Worm (Caenorhabditis elegans) whole organism, mixed stage, embryonic: ENCODE measurements around the gene F46B3.1.

Experiments used
- bed-3 ChIP-seq: fragments of 200-800 bp; sonication (Bioruptor generic); optimal IDR thresholded peaks from 3 replicates; lab custom pipeline; 2018; ENCODE audit warnings: mild to moderate bottlenecking, missing genetic modification characterization, moderate library complexity, missing compliant biosample characterization
- blmp-1 ChIP-seq: fragments of 150-350 bp; optimal IDR thresholded peaks from 2 replicates; lab custom pipeline; 2014; ENCODE audit warnings: missing biosample characterization, missing genetic modification characterization
- ceh-39 ChIP-seq: fragments of 150-350 bp; optimal IDR thresholded peaks from 2 replicates; lab custom pipeline; 2014; ENCODE audit warnings: missing biosample characterization, missing genetic modification characterization
- ceh-43 ChIP-seq: fragments of 200-800 bp; sonication (Bioruptor generic); optimal IDR thresholded peaks from 2 replicates; lab custom pipeline; 2018; ENCODE audit warnings: mild to moderate bottlenecking, missing genetic modification characterization, moderate library complexity, missing compliant biosample characterization
- ceh-83 ChIP-seq: fragments of 200-800 bp; sonication (Bioruptor generic); optimal IDR thresholded peaks from 2 replicates; lab custom pipeline; 2018; ENCODE audit warnings: mild to moderate bottlenecking, missing genetic modification characterization, missing compliant biosample characterization
- ces-1 ChIP-seq: fragments of 150-350 bp; optimal IDR thresholded peaks from 2 replicates; lab custom pipeline; 2014; ENCODE audit warnings: missing biosample characterization, missing genetic modification reagents, missing genetic modification characterization
- cnd-1 ChIP-seq: fragments of 200-800 bp; sonication (Bioruptor generic); optimal IDR thresholded peaks from 2 replicates; lab custom pipeline; 2018; ENCODE audit warnings: mild to moderate bottlenecking, missing genetic modification characterization, missing compliant biosample characterization
- drap-1 ChIP-seq: fragments of 200-800 bp; sonication (Bioruptor generic); optimal IDR thresholded peaks from 3 replicates; lab custom pipeline; 2018; ENCODE audit warnings: mild to moderate bottlenecking, missing genetic modification characterization, missing compliant biosample characterization
- elt-1 ChIP-seq: sonication (generic microtip); optimal IDR thresholded peaks from 2 replicates; lab custom pipeline; 2017; ENCODE audit warnings: missing genetic modification characterization, mild to moderate bottlenecking, missing compliant biosample characterization, antibody characterized with exemption, moderate library complexity, borderline replicate concordance; ENCODE audit not compliant: insufficient read depth
- elt-3 ChIP-seq: fragments of 150-350 bp; optimal IDR thresholded peaks from 2 replicates; lab custom pipeline; 2014; ENCODE audit warnings: missing biosample characterization, missing genetic modification characterization
- flh-1 ChIP-seq: fragments of 200-800 bp; sonication (Bioruptor generic); optimal IDR thresholded peaks from 2 replicates; lab custom pipeline; 2018; ENCODE audit warnings: mild to moderate bottlenecking, missing genetic modification characterization, moderate library complexity, missing compliant biosample characterization
- hlh-1 ChIP-seq: fragments of 150-350 bp; optimal IDR thresholded peaks from 2 replicates; lab custom pipeline; 2014; ENCODE audit warnings: missing biosample characterization, missing genetic modification reagents, missing genetic modification characterization
- lin-13 ChIP-seq: fragments of 150-350 bp; optimal IDR thresholded peaks from 2 replicates; lab custom pipeline; 2014; ENCODE audit warnings: missing biosample characterization, missing genetic modification characterization
- lin-32 ChIP-seq: fragments of 200-800 bp; sonication (Bioruptor generic); optimal IDR thresholded peaks from 2 replicates; lab custom pipeline; 2018; ENCODE audit warnings: mild to moderate bottlenecking, missing genetic modification characterization, missing compliant biosample characterization
- lsy-2 ChIP-seq: fragments of 150-350 bp; optimal IDR thresholded peaks from 2 replicates; lab custom pipeline; 2014; ENCODE audit warnings: missing biosample characterization, missing genetic modification characterization
- mab-5 ChIP-seq: fragments of 150-350 bp; optimal IDR thresholded peaks from 2 replicates; lab custom pipeline; 2014; ENCODE audit warnings: missing biosample characterization, missing genetic modification characterization
- mls-2 ChIP-seq: sonication (generic microtip); optimal IDR thresholded peaks from 2 replicates; lab custom pipeline; 2016; ENCODE audit warnings: mild to moderate bottlenecking, missing genetic modification characterization, moderate library complexity, missing compliant biosample characterization
- nhr-12 ChIP-seq: fragments of 150-350 bp; optimal IDR thresholded peaks from 2 replicates; lab custom pipeline; 2014; ENCODE audit warnings: missing biosample characterization, missing genetic modification characterization
- nhr-2 ChIP-seq: fragments of 150-350 bp; optimal IDR thresholded peaks from 2 replicates; lab custom pipeline; 2014; ENCODE audit warnings: missing biosample characterization, missing genetic modification characterization
- nhr-237 ChIP-seq: fragments of 150-350 bp; optimal IDR thresholded peaks from 2 replicates; lab custom pipeline; 2014; ENCODE audit warnings: missing biosample characterization, missing genetic modification characterization
- nhr-28 ChIP-seq: fragments of 150-350 bp; optimal IDR thresholded peaks from 2 replicates; lab custom pipeline; 2014; ENCODE audit warnings: missing biosample characterization, missing genetic modification characterization
- pha-4 ChIP-seq: fragments of 150-350 bp; optimal IDR thresholded peaks from 2 replicates; lab custom pipeline; 2018; ENCODE audit warnings: missing biosample characterization, missing genetic modification reagents, missing genetic modification characterization
- snpc-4 ChIP-seq: fragments of 150-350 bp; optimal IDR thresholded peaks from 2 replicates; lab custom pipeline; 2014; ENCODE audit warnings: missing biosample characterization, missing genetic modification characterization
- sptf-1 ChIP-seq: sonication (generic microtip); optimal IDR thresholded peaks from 2 replicates; lab custom pipeline; 2017; ENCODE audit warnings: mild to moderate bottlenecking, missing genetic modification characterization, moderate library complexity, missing compliant biosample characterization
- tbx-8 ChIP-seq: fragments of 200-800 bp; sonication (Bioruptor generic); optimal IDR thresholded peaks from 2 replicates; lab custom pipeline; 2018; ENCODE audit warnings: mild to moderate bottlenecking, missing genetic modification characterization, moderate library complexity, missing compliant biosample characterization
- unc-120 ChIP-seq: sonication (generic microtip); optimal IDR thresholded peaks from 2 replicates; lab custom pipeline; 2017; ENCODE audit warnings: missing genetic modification characterization, missing compliant biosample characterization; ENCODE audit not compliant: poor library complexity, severe bottlenecking
- unc-39 ChIP-seq: fragments of 150-350 bp; optimal IDR thresholded peaks from 2 replicates; lab custom pipeline; 2014; ENCODE audit warnings: missing biosample characterization, missing genetic modification characterization
- unc-62 ChIP-seq: fragments of 150-350 bp; optimal IDR thresholded peaks from 2 replicates; lab custom pipeline; 2014; ENCODE audit warnings: missing biosample characterization, missing genetic modification reagents, missing genetic modification characterization
- zip-8 ChIP-seq: fragments of 150-350 bp; optimal IDR thresholded peaks from 2 replicates; lab custom pipeline; 2014; ENCODE audit warnings: missing biosample characterization, missing genetic modification characterization
- ztf-11 ChIP-seq: fragments of 150-350 bp; optimal IDR thresholded peaks from 2 replicates; lab custom pipeline; 2014; ENCODE audit warnings: missing biosample characterization, missing genetic modification characterization

F46B3.1 gene

ce11 chrV:20558270-20558669, 38.7 kb downstream of the F46B3.1 start, which contains the start of gene abf-4:
Gene abf-4 (minus strand): TSS chrV:20558370.
- TF ChIP-seq cnd-1 (tag; lab: Kevin White, UChicago), result no peak
- TF ChIP-seq mab-5 (tag; lab: Kevin White, UChicago), result no peak
- no peak for TF ChIP-seq ces-1 (GFP tag; lab: Kevin White, UChicago)
- no peak for TF ChIP-seq nhr-12 (tag; lab: Kevin White, UChicago)
- no peak for TF ChIP-seq unc-62
- TF ChIP-seq lsy-2 (tag; lab: Kevin White, UChicago), result no peak
- TF ChIP-seq blmp-1, result no peak
- TF ChIP-seq ceh-43 (GFP tag; lab: Kevin White, UChicago), result no peak
- TF ChIP-seq elt-3 (tag; lab: Kevin White, UChicago), result no peak
- no peak for TF ChIP-seq bed-3 (GFP tag; lab: Kevin White, UChicago)
- no peak for TF ChIP-seq nhr-28 (tag; lab: Kevin White, UChicago)
- TF ChIP-seq lin-13, result no peak
- no peak for TF ChIP-seq unc-120 (tag; lab: Kevin White, UChicago)
- no peak for TF ChIP-seq ceh-39 (tag; lab: Kevin White, UChicago)

ce11 chrV:20556260-20556659, 40.7 kb downstream of the F46B3.1 start, which contains the start of gene Y38H6C.23:
Gene Y38H6C.23 (minus strand): TSS chrV:20556360.
- no peak for TF ChIP-seq lin-32 (GFP tag; lab: Kevin White, UChicago)
- no peak for TF ChIP-seq nhr-2
- no peak for TF ChIP-seq drap-1 (GFP tag; lab: Kevin White, UChicago)
- no peak for TF ChIP-seq unc-120 (tag; lab: Kevin White, UChicago)
- TF ChIP-seq blmp-1, result no peak
- no peak for TF ChIP-seq ceh-83 (GFP tag; lab: Kevin White, UChicago)
- no peak for TF ChIP-seq lsy-2 (tag; lab: Kevin White, UChicago)
- TF ChIP-seq unc-39 (tag; lab: Kevin White, UChicago), result no peak
- TF ChIP-seq sptf-1 (tag; lab: Kevin White, UChicago), result no peak
- TF ChIP-seq, all 35 proteins: peak for 0

- TF ChIP-seq hlh-1 (tag; lab: Kevin White, UChicago) (no peak), flh-1 (no peak), nhr-237 (tag; lab: Kevin White, UChicago) (no peak), unc-120 (tag; lab: Kevin White, UChicago) (no peak), ztf-11 (tag; lab: Kevin White, UChicago) (no peak), elt-3 (tag; lab: Kevin White, UChicago) (no peak), ces-1 (GFP tag; lab: Kevin White, UChicago) (no peak), pha-4 (no peak)
These were observed 41.9 kb downstream of the F46B3.1 start, which contains the start of gene Y38H6C.21 for ce11 chrV:20555120-20555519. Gene Y38H6C.21 (minus strand): TSS chrV:20555267.

ce11 chrV:20552971-20553370, 44.0 kb downstream of the F46B3.1 start, which contains the start of gene vmo-1:
Gene vmo-1 (minus strand): TSS chrV:20553071.
- TF ChIP-seq ztf-11 (tag; lab: Kevin White, UChicago), result no peak
- no peak for TF ChIP-seq snpc-4 (tag; lab: Kevin White, UChicago)
- no peak for TF ChIP-seq cnd-1 (tag; lab: Kevin White, UChicago)

ce11 chrV:20551096-20551495, 45.9 kb downstream of the F46B3.1 start, which contains the start of gene Y38H6C.20:
Gene Y38H6C.20 (minus strand): TSS chrV:20551196.
- no peak for TF ChIP-seq tbx-8 (GFP tag; lab: Kevin White, UChicago)
- no peak for TF ChIP-seq nhr-2
- TF ChIP-seq, all 35 proteins: peak for 0

- TF ChIP-seq unc-39 (tag; lab: Kevin White, UChicago), result no peak
- TF ChIP-seq lin-32 (GFP tag; lab: Kevin White, UChicago), result no peak
- no peak for TF ChIP-seq drap-1 (GFP tag; lab: Kevin White, UChicago)
- no peak for TF ChIP-seq tbx-8 (GFP tag; lab: Kevin White, UChicago)
- no peak for TF ChIP-seq elt-1 (tag; lab: Kevin White, UChicago)
- no peak for TF ChIP-seq ztf-11 (tag; lab: Kevin White, UChicago)
- no peak for TF ChIP-seq mls-2 (tag; lab: Kevin White, UChicago)
- no peak for TF ChIP-seq nhr-2
- TF ChIP-seq blmp-1, result no peak
- no peak for TF ChIP-seq nhr-28 (tag; lab: Kevin White, UChicago)
- no peak for TF ChIP-seq zip-8 (tag; lab: Kevin White, UChicago)
These were observed 49.9 kb downstream of the F46B3.1 start, which contains the start of gene Y38H6C.18 for ce11 chrV:20547048-20547447. Gene Y38H6C.18 (minus strand): TSS chrV:20547148.
